Worm (Caenorhabditis elegans) whole organism, early embryonic: ENCODE results near the gene nep-23.
"Not testable (repeated sequence)": the region's sequence is repeated elsewhere in the genome, so short reads cannot be mapped to it uniquely, and the experiment has no call there.

ENCODE experiments used
- B0310.2 ChIP-seq: sonication (generic microtip); optimal IDR thresholded peaks from 2 replicates; lab custom pipeline; 2016; ENCODE audit warnings: mild to moderate bottlenecking, missing genetic modification characterization, missing compliant biosample characterization
- ama-1 ChIP-seq: fragments of 150-350 bp; optimal IDR thresholded peaks from 2 replicates; lab custom pipeline; 2014
- ceh-13 ChIP-seq: fragments of 200-800 bp; sonication (Bioruptor generic); optimal IDR thresholded peaks from 2 replicates; lab custom pipeline; 2018; ENCODE audit warnings: mild to moderate bottlenecking, missing genetic modification characterization, missing compliant biosample characterization
- ets-7 ChIP-seq: sonication (generic microtip); optimal IDR thresholded peaks from 2 replicates; lab custom pipeline; 2016; ENCODE audit warnings: missing genotype, missing genetic modification characterization, missing compliant biosample characterization
- flt-1 ChIP-seq: fragments of 200-800 bp; sonication (Bioruptor generic); IDR thresholded peaks from 2 replicates; pipeline ENCODE4 v1.3.6; 2022; ENCODE audit warnings: missing genetic modification characterization, missing compliant biosample characterization
- scrt-1 ChIP-seq: fragments of 200-800 bp; sonication (Bioruptor generic); IDR thresholded peaks from 2 replicates; pipeline ENCODE4 v1.3.6; 2022; ENCODE audit warnings: missing genetic modification characterization, missing compliant biosample characterization

DNA sequence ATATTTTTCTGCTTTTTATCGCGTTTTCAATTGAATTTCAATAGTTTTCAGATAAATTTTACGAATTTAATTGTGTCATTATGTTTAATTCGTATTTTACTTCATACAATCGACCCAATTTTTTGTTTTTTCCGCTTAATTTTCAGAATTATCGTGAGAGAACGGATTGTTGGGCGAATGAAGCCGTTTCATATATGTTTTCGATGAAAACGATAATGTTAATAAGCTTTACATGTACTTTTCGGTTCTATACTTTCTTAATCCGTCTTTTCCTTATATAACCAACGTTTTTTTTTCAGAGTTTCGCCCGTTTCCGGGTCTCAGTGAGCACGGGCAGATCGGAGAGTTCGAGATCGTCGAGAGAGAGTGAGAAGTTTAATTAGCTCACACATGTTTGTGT is 24.9 kb upstream of the nep-23 start, which contains the start of gene T06A10.2:
- TF ChIP-seq ets-7; ceh-13 (GFP tag; lab: Kevin White, UChicago); scrt-1 (GFP tag; lab: Robert Waterston, UW); B0310.2; ama-1 (lab: Kevin White, UChicago); flt-1: not testable (repeated sequence)
